Worm (Caenorhabditis elegans): Measurements from ENCODE around the gene tpi-1.

DNA sequence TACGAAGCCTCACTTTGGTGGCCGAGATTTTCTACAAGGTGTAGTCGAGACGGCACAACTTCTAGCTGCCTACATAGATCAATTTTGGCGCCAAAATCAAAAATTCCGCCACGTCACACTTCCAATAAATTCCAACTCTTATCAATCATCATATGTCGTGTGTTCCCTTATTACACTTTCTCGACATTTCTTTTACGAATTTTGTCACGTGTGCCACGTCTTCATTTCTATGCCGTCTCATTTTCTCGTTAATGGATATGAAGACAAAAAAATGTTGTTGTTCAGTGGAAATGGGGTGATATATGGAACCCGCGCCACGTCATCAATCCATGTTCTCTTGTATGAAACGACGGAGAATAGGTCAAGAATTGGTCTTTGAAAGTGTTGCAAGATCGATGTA lies 12.7 kb upstream of the tpi-1 start:
- TF ChIP-seq hnd-1 (tag; optimal IDR thresholded peaks at IDR 0.05) = no peak
- no peak for TF ChIP-seq ets-7 (tag; optimal IDR thresholded peaks at IDR 0.05)
- no peak for TF ChIP-seq pes-1 (GFP tag; IDR thresholded peaks at IDR 0.05)
- TF ChIP-seq aly-1 (tag; optimal IDR thresholded peaks at IDR 0.05) = no peak
- no peak for TF ChIP-seq scrt-1 (GFP tag; IDR thresholded peaks at IDR 0.05)
- no peak for TF ChIP-seq ama-1 (optimal IDR thresholded peaks at IDR 0.05)
- TF ChIP-seq B0310.2 (tag; optimal IDR thresholded peaks at IDR 0.05) = no peak
- TF ChIP-seq hmg-4 (GFP tag; optimal IDR thresholded peaks at IDR 0.05) = no peak
- TF ChIP-seq tbx-37 (GFP tag; conservative IDR thresholded peaks at IDR 0.05) = no peak
- no peak for TF ChIP-seq sea-1 (GFP tag; conservative IDR thresholded peaks at IDR 0.05)
- no peak for TF ChIP-seq ceh-36 (tag; optimal IDR thresholded peaks at IDR 0.05)
- no peak for TF ChIP-seq tbx-11 (GFP tag; IDR thresholded peaks at IDR 0.05)

Data from whole organism, early embryonic.